Fruit fly (Drosophila melanogaster) whole organism, larva: ENCODE results near the gene CG6511.

Source experiments
- noc ChIP-seq: fragments of 200-800 bp; sonication (Bioruptor generic); optimal IDR thresholded peaks from 3 replicates; lab custom pipeline; 2019; ENCODE audit warnings: missing biosample characterization, mild to moderate bottlenecking, missing genetic modification characterization, moderate library complexity

Gene CG6511

DNA sequence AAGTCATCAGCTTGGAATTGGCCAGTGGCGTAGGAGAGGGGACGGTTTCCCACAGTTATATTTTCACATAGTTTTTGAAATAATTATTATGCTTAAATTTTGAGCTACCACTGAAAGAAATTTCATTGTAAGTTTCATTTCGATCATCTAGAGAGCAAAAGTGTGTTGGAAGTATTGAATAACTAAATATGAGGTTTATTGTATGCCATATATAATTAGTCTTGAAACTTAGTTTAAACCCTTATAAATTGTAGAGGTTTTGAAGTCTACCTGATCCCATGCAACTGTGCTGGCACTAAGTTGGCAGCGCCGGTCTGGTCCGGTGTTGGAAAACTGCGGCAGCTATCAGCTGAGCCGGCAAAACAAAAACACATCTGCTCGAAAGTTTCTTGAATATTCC, at the start of gene CG6511, which contains the start of gene CG32022:
CG6511 (plus strand) TSS at position 180 of the 400 bp plus-strand sequence.
CG32022 (minus strand) TSS at position 128 of the 400 bp plus-strand sequence.
- peak; percentile 98 for TF ChIP-seq noc (tag; lab: Kevin White, UChicago)

DNA sequence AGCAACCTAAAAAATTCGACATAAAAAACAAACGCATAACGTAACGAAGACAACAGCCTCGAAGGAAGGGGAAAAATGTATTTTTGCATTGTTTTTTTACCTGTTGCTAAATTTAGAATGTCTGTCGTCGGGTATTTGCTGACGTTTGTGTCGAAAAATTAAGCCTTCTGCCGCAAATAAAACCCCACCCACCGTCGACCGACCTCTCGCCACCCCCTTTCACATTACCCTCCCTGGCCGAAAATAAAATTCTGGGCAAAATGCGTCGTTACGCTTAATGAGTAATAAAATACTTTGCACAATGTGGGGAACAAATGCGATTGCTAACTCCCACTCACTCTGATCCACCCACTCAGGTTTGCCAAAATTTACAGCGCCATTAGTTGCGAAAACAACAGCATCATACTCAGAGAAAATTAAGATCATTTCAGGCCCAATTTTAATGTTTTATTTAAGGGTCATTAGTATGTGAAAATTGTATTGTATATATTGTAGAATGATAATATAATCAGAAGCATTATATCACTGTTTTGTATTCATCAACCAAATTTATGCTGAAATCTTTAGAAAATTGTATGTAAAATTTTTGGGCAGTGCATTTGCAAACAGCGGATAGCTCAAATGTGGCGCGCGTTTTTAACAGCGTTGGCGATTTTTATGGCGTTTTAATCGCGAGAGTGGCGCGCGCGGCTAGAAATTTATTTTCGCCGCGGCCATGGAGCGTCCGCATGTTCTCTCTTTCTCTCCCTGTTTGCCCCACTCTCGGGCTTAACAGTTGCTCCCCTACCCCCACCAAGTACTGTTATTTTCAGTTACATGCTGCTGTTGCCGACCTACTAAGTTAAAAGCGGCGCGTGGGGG, 48.7 kb upstream of the CG6511 start:
- peak; percentile 80 for TF ChIP-seq noc (tag; lab: Kevin White, UChicago)

DNA sequence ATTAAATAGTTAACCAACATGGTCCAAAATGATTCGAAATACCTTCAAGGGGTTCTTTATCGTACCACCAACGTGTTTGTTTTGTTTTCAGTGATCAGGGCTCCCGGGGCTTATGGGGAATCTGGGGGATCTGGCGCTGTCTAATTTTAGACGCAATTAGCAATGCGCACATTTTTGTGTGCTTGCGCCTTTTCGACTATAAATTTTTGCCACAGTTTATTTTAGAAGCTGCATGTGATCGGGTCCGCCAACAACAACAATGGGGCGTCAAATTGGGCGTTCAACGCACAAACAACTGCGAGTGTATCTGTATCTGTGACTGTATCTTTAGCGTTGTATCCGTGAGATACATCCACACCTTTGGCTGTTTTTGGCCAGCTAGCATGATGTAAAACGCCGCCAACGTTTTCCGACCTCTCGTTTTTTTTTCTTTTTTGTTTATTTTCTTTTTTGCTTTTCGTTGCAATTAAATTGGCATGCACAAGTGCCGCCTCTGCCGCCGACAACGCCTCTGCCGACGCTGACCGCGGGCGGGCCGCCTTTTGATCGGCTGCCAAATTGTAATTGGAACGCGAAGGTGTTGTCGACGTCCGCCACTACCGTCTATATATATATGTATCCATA, 47.6 kb upstream of the CG6511 start:
- no peak for TF ChIP-seq noc (tag; lab: Kevin White, UChicago)

DNA sequence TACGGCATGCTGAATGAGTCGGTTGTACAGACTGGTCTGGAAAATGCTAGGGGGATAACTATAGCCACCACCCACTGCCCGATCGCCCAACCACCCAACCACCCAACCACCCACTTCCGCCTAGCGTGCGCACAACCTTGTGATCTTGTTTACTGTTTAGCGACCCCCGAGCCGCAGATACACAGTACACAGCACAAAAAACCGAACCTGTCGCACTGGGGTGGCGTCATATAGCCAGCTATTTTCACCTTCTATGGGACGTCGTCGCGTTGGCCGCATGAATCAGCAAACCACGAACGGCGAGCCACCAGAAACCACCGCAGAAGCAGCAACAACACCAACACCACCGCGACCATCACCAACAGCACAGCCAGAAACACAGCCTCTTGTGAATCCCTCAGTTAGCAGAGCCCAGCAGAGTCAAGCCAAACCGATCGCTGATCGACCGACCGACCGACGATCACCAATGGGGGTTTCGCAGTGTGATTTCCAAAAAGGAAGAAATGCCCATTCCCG, 46.0 kb upstream of the CG6511 start:
- TF ChIP-seq noc (tag; lab: Kevin White, UChicago), result no peak

DNA sequence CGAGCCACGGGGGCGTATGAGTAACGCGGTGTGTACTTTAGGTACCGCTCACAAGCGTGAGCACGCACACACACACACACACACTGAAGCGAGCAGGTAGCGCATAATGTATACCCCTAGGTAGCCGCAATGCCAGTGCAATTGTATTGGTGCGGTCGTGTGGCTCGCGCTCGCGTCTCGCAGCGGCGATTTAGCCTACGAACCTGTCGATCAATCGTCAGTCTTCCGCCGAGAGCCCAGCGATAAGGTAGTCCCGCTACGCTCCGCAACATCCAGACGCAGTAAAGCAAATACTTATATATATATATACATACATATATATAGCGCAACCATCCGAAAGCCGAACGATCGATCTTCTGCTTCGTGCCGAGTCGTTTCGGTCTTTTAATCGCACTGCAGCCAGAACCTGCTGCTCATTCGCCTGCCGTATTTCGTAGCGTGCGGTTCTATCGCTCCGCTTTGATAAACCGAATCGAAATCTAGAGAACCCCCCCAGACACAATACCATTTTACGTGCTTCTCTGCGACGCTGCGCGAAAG, 45.5 kb upstream of the CG6511 start, which contains the start of gene hry:
hry (plus strand) TSS at position 215 of the 540 bp plus-strand sequence.
- TF ChIP-seq noc (tag; lab: Kevin White, UChicago), result peak; percentile 79

DNA sequence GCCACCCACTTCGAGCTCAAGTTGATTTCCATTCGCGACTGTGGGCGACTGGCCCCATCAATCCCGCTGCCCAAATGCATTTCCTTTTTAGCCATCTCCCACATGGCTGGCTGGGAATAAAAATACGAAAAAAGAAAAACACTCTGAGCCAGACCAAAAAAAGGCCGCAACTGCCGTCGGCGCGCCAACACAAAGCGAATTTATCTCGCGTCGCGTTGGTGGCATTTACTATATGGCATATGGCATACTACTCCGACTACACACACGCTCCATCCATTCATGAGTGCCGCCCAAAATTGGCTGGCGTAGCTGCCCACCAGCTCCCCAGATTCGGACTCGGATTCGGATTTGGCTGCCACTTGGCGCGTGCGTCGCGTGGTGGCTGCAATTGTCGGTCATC, 44.6 kb upstream of the CG6511 start:
- TF ChIP-seq noc (tag; lab: Kevin White, UChicago), result no peak

DNA sequence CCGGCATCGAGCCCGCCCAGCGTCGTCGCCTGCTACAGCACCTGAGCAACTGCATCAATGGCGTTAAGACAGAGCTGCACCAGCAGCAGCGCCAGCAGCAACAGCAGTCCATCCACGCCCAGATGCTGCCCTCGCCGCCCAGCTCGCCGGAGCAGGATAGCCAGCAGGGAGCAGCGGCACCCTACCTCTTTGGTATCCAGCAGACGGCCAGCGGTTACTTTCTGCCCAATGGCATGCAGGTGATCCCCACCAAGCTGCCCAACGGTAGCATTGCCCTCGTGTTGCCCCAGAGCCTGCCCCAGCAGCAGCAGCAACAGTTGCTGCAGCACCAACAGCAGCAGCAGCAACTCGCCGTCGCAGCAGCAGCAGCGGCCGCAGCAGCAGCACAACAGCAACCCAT, 43.4 kb upstream of the CG6511 start:
- no peak for TF ChIP-seq noc (tag; lab: Kevin White, UChicago)

DNA sequence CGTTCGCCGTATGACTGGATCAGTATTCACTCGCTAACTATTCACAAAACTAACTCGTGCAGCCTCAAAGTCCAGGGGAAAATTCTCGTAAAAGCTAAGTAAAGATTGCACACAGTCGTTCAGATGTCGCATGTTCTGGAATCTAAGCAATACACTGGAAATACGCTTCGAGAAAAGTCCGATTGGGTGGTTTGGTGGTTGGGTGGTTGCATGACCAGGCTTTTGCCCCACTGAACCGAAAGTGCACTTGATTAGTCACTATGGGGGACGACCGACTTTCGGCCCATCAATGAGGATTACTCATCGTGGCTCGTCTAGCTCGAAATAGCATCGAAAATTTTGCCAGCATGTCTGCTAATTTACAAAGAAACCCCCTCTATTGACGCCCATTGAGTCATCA, 40.8 kb upstream of the CG6511 start:
- TF ChIP-seq noc (tag; lab: Kevin White, UChicago), result no peak

DNA sequence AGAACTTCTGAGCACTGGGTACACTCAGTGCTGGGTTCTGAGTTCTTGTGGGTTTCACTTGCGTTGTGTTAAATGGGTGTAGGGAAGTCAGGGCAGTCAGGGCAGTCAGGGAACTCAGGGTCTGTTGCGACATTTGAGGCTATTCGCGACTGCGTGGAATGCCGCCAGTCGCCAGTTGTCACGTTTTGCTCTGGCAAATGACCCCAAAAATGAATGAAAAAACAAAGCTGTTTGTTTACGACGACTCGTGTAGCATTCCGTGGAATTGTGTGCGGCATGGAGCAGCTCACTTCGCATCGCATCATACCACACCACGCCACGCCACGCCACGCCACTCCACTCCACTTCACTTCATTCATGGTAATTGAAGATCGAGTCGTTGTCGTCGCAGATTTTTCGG, 39.9 kb upstream of the CG6511 start:
- TF ChIP-seq noc (tag; lab: Kevin White, UChicago), result no peak

DNA sequence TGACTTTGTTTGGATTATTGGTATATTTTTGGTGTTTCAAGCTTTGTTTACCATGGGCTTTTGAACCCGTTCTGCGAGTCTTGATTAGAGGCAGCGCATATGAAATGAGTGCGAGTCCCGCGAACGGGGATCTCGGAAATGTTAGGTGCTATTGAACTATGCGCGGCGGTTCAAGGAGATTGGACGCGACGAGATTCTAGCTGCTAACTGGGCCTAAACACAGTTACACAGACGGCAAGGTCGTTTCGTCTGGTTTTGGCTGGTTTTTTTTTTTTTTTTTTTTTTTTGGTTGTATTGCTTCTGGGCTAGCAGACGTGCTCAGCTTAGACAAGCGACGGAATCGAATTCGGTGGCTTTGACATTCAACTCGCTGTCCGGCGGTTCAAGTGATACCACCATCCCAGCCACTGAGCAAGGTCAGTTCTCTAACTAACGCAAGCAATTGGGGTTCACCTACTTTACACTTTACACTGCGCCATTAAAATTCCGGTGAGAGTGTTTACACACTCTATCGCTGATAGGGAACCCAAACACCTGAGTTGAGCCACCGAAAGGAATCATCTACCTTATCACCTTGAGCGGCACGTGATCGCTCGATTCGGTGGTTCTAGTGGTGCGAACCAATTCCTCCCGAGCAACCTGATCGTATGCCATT, 39.1 kb upstream of the CG6511 start:
- no peak for TF ChIP-seq noc (tag; lab: Kevin White, UChicago)

DNA sequence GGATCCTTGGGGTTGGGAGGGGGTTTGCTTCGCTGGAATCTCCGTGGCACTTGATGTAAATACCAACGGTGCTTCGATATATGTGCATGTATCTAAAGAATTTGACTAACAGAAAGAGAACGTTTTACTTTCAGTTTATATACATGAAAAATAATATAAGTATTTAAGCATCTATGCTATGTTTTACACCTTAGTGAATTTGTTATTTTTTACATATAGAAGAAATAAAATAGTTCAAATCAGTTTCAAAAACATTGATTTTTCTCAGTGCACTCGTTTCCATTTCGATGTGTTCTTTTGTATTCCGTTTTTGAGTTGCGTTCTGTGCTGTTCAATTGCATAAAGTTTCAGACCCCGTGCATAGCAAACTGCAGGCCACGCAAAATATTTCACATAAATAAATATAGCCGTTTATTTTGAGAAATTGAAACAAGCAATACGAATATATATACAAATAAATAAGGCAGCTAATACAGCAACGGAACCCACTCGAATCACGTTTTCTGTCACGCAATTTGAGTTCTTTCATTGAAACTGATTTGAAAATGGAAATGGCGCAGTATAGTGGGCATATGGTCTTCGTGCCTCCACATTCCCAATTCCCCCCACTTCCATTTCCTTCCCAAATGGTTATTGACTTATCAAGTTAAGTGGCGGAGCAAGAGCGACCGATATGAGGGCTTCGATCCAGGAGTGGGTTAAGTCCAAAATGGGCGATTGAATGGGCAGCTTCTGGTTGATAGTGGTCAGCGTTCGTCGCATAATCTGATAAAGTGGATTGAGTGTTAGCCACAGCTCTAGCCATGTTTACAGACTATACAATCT, 38.4 kb upstream of the CG6511 start:
- TF ChIP-seq noc (tag; lab: Kevin White, UChicago), result no peak

DNA sequence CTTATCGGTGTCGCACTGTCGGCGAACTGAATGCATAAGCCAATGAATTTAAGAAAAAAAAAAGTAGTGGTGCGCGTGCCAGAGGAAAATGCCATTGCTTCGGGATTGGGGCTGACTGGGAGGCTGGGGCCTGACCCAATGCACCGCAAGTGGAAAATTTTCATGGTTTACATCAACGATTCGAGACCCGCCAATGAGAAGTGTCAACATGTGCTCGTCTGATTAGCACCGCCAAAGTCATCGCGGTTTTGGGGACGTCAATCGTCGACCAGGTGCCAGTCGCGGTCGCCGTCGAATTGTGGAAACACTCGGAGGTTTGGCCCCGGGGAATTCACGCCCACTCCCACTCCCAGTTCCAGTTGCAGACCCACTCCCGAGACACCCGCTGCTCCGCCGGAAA, 37.4 kb upstream of the CG6511 start:
- no peak for TF ChIP-seq noc (tag; lab: Kevin White, UChicago)

DNA sequence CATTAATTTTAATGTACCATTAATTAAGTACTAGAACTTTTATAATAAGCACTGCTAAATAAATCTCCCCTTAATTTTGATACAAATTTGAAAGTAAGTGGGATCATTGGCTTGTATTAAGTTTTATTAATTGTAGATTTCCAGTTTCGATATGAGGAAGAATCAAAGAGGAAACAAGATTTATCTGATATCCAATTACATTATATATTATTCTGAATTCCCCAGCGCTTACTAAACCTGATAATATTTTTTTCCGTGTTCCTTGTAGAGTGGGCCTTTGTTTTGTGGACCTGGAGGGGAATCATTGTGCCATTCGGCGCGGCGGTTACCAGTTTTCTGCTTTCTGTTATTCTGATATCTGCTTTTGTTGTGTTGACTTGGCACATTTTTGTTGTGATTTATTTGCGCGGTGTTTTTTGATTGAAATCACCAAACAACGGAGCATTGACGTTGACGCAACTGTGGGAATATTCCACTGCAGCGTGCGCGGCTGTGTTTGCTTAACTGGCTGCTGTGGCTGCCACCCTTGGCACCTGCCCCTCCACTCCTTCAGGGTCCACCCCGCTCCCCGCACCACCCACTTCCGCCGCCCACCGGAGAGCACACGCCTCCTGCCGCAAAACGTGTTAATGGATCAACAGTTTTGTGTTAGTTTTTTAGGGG, 36.6 kb upstream of the CG6511 start:
- TF ChIP-seq noc (tag; lab: Kevin White, UChicago), result no peak

DNA sequence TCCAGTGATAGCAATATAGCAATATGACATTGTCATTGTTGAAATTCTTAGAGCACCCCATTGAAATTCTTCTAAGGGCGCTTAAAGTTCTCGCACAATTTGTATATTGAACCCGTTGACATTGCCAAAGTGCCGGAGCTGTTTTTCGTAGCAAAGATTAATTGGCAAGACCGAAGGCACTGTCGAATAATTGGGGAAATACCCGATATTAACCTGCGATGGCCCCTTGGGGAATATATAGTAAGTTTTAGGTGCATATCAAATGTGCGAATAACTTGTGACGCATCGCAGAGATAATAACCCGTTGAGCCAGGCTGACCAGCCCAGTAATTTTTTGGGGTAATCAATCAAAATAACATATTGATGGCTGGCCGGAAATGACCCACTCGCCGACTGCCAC, 34.5 kb upstream of the CG6511 start:
- no peak for TF ChIP-seq noc (tag; lab: Kevin White, UChicago)
